Worm (Caenorhabditis elegans) whole organism, L2 larva: ENCODE results near the gene Y54G2A.7.

Source experiments
- C34F6.9 ChIP-seq: fragments of 150-350 bp; optimal IDR thresholded peaks from 2 replicates; lab custom pipeline; 2014; ENCODE audit warnings: missing biosample characterization, missing genetic modification characterization
- F13H6.1 ChIP-seq: sonication (generic microtip); optimal IDR thresholded peaks from 2 replicates; lab custom pipeline; 2016; ENCODE audit warnings: missing genetic modification characterization, missing compliant biosample characterization
- R02D3.7 ChIP-seq: fragments of 150-350 bp; optimal IDR thresholded peaks from 2 replicates; lab custom pipeline; 2014; ENCODE audit warnings: missing biosample characterization, missing genetic modification characterization
- Y55F3AM.14 ChIP-seq: fragments of 200-800 bp; sonication (Bioruptor generic); optimal IDR thresholded peaks from 2 replicates; lab custom pipeline; 2018; ENCODE audit warnings: mild to moderate bottlenecking, missing genetic modification characterization, missing compliant biosample characterization
- alr-1 ChIP-seq: fragments of 150-350 bp; optimal IDR thresholded peaks from 2 replicates; lab custom pipeline; 2014; ENCODE audit warnings: missing biosample characterization, missing genetic modification characterization
- aly-2 ChIP-seq: fragments of 150-350 bp; optimal IDR thresholded peaks from 2 replicates; lab custom pipeline; 2014; ENCODE audit warnings: missing biosample characterization, missing genetic modification characterization
- ama-1 ChIP-seq: fragments of 150-350 bp; optimal IDR thresholded peaks from 2 replicates; lab custom pipeline; 2018; ENCODE audit warnings: inconsistent platforms
- ceh-16 ChIP-seq: fragments of 150-350 bp; optimal IDR thresholded peaks from 2 replicates; lab custom pipeline; 2014; ENCODE audit warnings: missing biosample characterization, missing genetic modification characterization
- ceh-82 ChIP-seq: fragments of 150-350 bp; optimal IDR thresholded peaks from 2 replicates; lab custom pipeline; 2014; ENCODE audit warnings: missing biosample characterization, missing genetic modification characterization
- dmd-4 ChIP-seq: sonication (generic microtip); optimal IDR thresholded peaks from 2 replicates; lab custom pipeline; 2017; ENCODE audit warnings: missing biosample characterization, missing genetic modification characterization
- elt-1 ChIP-seq: fragments of 150-350 bp; optimal IDR thresholded peaks from 2 replicates; lab custom pipeline; 2014; ENCODE audit warnings: missing biosample characterization, missing genetic modification characterization
- lin-11 ChIP-seq: fragments of 150-350 bp; sonication (generic microtip); optimal IDR thresholded peaks from 2 replicates; lab custom pipeline; 2014; ENCODE audit warnings: missing biosample characterization, missing genetic modification characterization, inconsistent platforms, mixed read lengths
- lin-13 ChIP-seq: fragments of 150-350 bp; optimal IDR thresholded peaks from 2 replicates; lab custom pipeline; 2014; ENCODE audit warnings: missing biosample characterization, missing genetic modification reagents, missing genetic modification characterization
- lin-39 ChIP-seq: fragments of 150-350 bp; optimal IDR thresholded peaks from 2 replicates; lab custom pipeline; 2014; ENCODE audit warnings: missing biosample characterization, missing genetic modification reagents, missing genetic modification characterization
- lsy-2 ChIP-seq, 2 experiments: fragments of 150-350 bp in 1 of 2; sonication (generic microtip) in 1 of 2; optimal IDR thresholded peaks; 2 replicates each; lab custom pipeline; 2014 to 2017; ENCODE audit warnings: missing biosample characterization in 2 of 2, missing genetic modification characterization in 2 of 2
- mab-5 ChIP-seq: fragments of 150-350 bp; optimal IDR thresholded peaks from 2 replicates; lab custom pipeline; 2014; ENCODE audit warnings: missing biosample characterization, missing genetic modification characterization
- mbf-1 ChIP-seq: sonication (generic microtip); optimal IDR thresholded peaks from 2 replicates; lab custom pipeline; 2017; ENCODE audit warnings: missing biosample characterization, missing genetic modification characterization
- mdl-1 ChIP-seq, 2 experiments: fragments of 150-350 bp in 1 of 2; sonication (generic microtip) in 1 of 2; optimal IDR thresholded peaks; 2 replicates each; lab custom pipeline; 2017; ENCODE audit warnings: missing biosample characterization in 2 of 2, missing genetic modification characterization in 2 of 2
- nhr-11 ChIP-seq: fragments of 150-350 bp; optimal IDR thresholded peaks from 2 replicates; lab custom pipeline; 2014; ENCODE audit warnings: missing biosample characterization, missing genetic modification characterization
- nhr-12 ChIP-seq: fragments of 150-350 bp; optimal IDR thresholded peaks from 2 replicates; lab custom pipeline; 2014; ENCODE audit warnings: missing biosample characterization, missing genetic modification characterization
- nhr-129 ChIP-seq: fragments of 150-350 bp; optimal IDR thresholded peaks from 2 replicates; lab custom pipeline; 2014; ENCODE audit warnings: missing biosample characterization, missing genetic modification characterization
- nhr-21 ChIP-seq: fragments of 150-350 bp; optimal IDR thresholded peaks from 2 replicates; lab custom pipeline; 2014; ENCODE audit warnings: missing biosample characterization, missing genetic modification characterization
- nhr-23 ChIP-seq: fragments of 150-350 bp; optimal IDR thresholded peaks from 2 replicates; lab custom pipeline; 2014; ENCODE audit warnings: missing biosample characterization, missing genetic modification reagents, missing genetic modification characterization
- nhr-237 ChIP-seq: fragments of 150-350 bp; optimal IDR thresholded peaks from 2 replicates; lab custom pipeline; 2014; ENCODE audit warnings: missing biosample characterization, missing genetic modification characterization
- nhr-77 ChIP-seq: fragments of 150-350 bp; optimal IDR thresholded peaks from 2 replicates; lab custom pipeline; 2014; ENCODE audit warnings: missing biosample characterization, missing genetic modification characterization
- sem-4 ChIP-seq: fragments of 150-350 bp; optimal IDR thresholded peaks from 2 replicates; lab custom pipeline; 2014; ENCODE audit warnings: missing biosample characterization, missing genetic modification reagents, missing genetic modification characterization
- skn-1 ChIP-seq: sonication (generic microtip); optimal IDR thresholded peaks from 2 replicates; lab custom pipeline; 2017; ENCODE audit warnings: missing biosample characterization, missing genetic modification characterization
- sma-3 ChIP-seq: sonication (generic microtip); optimal IDR thresholded peaks from 2 replicates; lab custom pipeline; 2016; ENCODE audit warnings: missing genetic modification reagents, missing genetic modification characterization, missing compliant biosample characterization
- sma-9 ChIP-seq, 2 experiments: fragments of 150-350 bp in 1 of 2; sonication (generic microtip) in 1 of 2; optimal IDR thresholded peaks; 2 replicates each; lab custom pipeline; 2014 to 2016; ENCODE audit warnings: missing genetic modification characterization in 2 of 2, mild to moderate bottlenecking in 1 of 2, missing biosample characterization in 1 of 2, missing compliant biosample characterization in 1 of 2, missing genetic modification reagents in 1 of 2, moderate library complexity in 1 of 2
- unc-39 ChIP-seq: fragments of 150-350 bp; optimal IDR thresholded peaks from 2 replicates; lab custom pipeline; 2014; ENCODE audit warnings: missing biosample characterization, missing genetic modification characterization
- unc-55 ChIP-seq: fragments of 150-350 bp; sonication (generic microtip); optimal IDR thresholded peaks from 3 replicates; lab custom pipeline; 2014; ENCODE audit warnings: missing biosample characterization, missing genetic modification reagents, missing genetic modification characterization
- unc-62 ChIP-seq: fragments of 150-350 bp; optimal IDR thresholded peaks from 2 replicates; lab custom pipeline; 2014; ENCODE audit warnings: missing biosample characterization, missing genetic modification reagents, missing genetic modification characterization
- zag-1 ChIP-seq: fragments of 150-350 bp; optimal IDR thresholded peaks from 2 replicates; lab custom pipeline; 2014; ENCODE audit warnings: missing biosample characterization, missing genetic modification characterization
- ztf-1 ChIP-seq: fragments of 200-800 bp; sonication (Bioruptor generic); conservative IDR thresholded peaks from 2 replicates; pipeline ENCODE4 v1.3.6; 2022; ENCODE audit warnings: missing genetic modification characterization, missing compliant biosample characterization
- ztf-11 ChIP-seq: sonication (generic microtip); optimal IDR thresholded peaks from 2 replicates; lab custom pipeline; 2017; ENCODE audit warnings: missing biosample characterization, missing genetic modification characterization
- ztf-4 ChIP-seq: fragments of 150-350 bp; optimal IDR thresholded peaks from 2 replicates; lab custom pipeline; 2014; ENCODE audit warnings: missing biosample characterization, missing genetic modification characterization

Gene Y54G2A.7

DNA sequence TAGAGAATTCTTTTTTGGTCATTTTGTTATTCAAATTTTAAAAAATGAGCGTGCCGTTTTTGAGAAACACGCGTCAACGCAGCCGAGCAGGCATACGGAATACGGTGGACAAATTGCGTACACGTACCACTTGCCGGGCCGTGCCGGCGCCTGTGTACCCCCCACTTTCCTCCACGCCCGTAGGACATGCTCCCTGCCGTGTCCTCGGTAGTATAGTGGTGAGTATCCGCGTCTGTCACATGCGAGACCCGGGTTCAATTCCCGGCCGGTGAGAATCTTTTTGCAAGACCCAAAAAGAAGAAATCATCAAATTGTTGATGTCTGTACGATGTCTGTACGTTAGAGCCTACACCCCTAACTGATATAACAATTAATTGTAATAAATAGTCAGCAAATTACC lies 30.3 kb upstream of the Y54G2A.7 start:
- TF ChIP-seq elt-1 (tag; lab: Kevin White, UChicago): no peak
- TF ChIP-seq R02D3.7 (tag; lab: Kevin White, UChicago): no peak
- TF ChIP-seq mdl-1 (tag; optimal IDR thresholded peaks at IDR 0.05; lab: Kevin White, UChicago): no peak
- no peak for TF ChIP-seq sem-4
- TF ChIP-seq ceh-16 (tag; lab: Kevin White, UChicago): no peak
- no peak for TF ChIP-seq ztf-1 (GFP tag; lab: Robert Waterston, UW)
- no peak for TF ChIP-seq aly-2 (tag; lab: Kevin White, UChicago)
- TF ChIP-seq nhr-11: no peak
- TF ChIP-seq nhr-237 (tag; lab: Kevin White, UChicago): no peak
- TF ChIP-seq zag-1 (tag; lab: Kevin White, UChicago): no peak

ce11 chrIV:2809208-2809607 lies 29.2 kb upstream of the Y54G2A.7 start, which contains the start of gene Y54G2A.76:
Gene Y54G2A.76 (plus strand): TSS chrIV:2809410.
- TF ChIP-seq ztf-4 (no peak), ceh-16 (tag; lab: Kevin White, UChicago) (no peak), nhr-21 (tag; lab: Kevin White, UChicago) (no peak), lin-13 (no peak), R02D3.7 (tag; lab: Kevin White, UChicago) (no peak)

- no peak for TF ChIP-seq aly-2 (tag; lab: Kevin White, UChicago)
- TF ChIP-seq nhr-237 (tag; lab: Kevin White, UChicago): no peak
- no peak for TF ChIP-seq mdl-1 (tag; optimal IDR thresholded peaks at IDR 0.05; lab: Kevin White, UChicago)
- TF ChIP-seq lin-39 (tag; lab: Kevin White, UChicago): no peak
- no peak for TF ChIP-seq sem-4
- TF ChIP-seq R02D3.7 (tag; lab: Kevin White, UChicago): no peak
- TF ChIP-seq ztf-11 (tag; lab: Kevin White, UChicago): no peak
- TF ChIP-seq alr-1: no peak
Measured at ce11 chrIV:2817038-2817437, 21.4 kb upstream of the Y54G2A.7 start.

- TF ChIP-seq unc-62 (GFP tag; lab: Kevin White, UChicago) (no peak), aly-2 (tag; lab: Kevin White, UChicago) (no peak), ama-1 (lab: Kevin White, UChicago) (no peak), sma-3 (no peak), elt-1 (tag; lab: Kevin White, UChicago) (no peak), ztf-1 (GFP tag; lab: Robert Waterston, UW) (no peak), F13H6.1 (tag; lab: Kevin White, UChicago) (no peak), sma-9 (GFP tag; optimal IDR thresholded peaks at IDR 0.05; lab: Kevin White, UChicago) (no peak), sma-9 (tag; optimal IDR thresholded peaks at IDR 0.05; lab: Kevin White, UChicago) (no peak), nhr-11 (no peak), ceh-82 (tag; lab: Kevin White, UChicago) (no peak), unc-39 (tag; lab: Kevin White, UChicago) (no peak), lsy-2 (tag; optimal IDR thresholded peaks at IDR 0.05; lab: Kevin White, UChicago) (no peak), lin-39 (tag; lab: Kevin White, UChicago) (no peak), sem-4 (no peak)
Measured at ce11 chrIV:2819633-2820032, 18.8 kb upstream of the Y54G2A.7 start, which contains the start of gene Y54G2A.13. Gene Y54G2A.13 (minus strand): TSS chrIV:2819733.

ce11 chrIV:2820408-2820807 lies 18.0 kb upstream of the Y54G2A.7 start, which contains the start of gene Y54G2A.37:
Gene Y54G2A.37 (plus strand): TSS chrIV:2820708.
- no peak for TF ChIP-seq lin-39 (tag; lab: Kevin White, UChicago)
- no peak for TF ChIP-seq unc-39 (tag; lab: Kevin White, UChicago)
- TF ChIP-seq R02D3.7 (tag; lab: Kevin White, UChicago): no peak
- no peak for TF ChIP-seq nhr-12 (tag; lab: Kevin White, UChicago)
- no peak for TF ChIP-seq sma-9 (GFP tag; optimal IDR thresholded peaks at IDR 0.05; lab: Kevin White, UChicago)
- no peak for TF ChIP-seq sma-9 (tag; optimal IDR thresholded peaks at IDR 0.05; lab: Kevin White, UChicago)
- no peak for TF ChIP-seq unc-55 (GFP tag; lab: Kevin White, UChicago)
- TF ChIP-seq zag-1 (tag; lab: Kevin White, UChicago): no peak
- no peak for TF ChIP-seq Y55F3AM.14 (GFP tag; lab: Kevin White, UChicago)
- no peak for TF ChIP-seq nhr-23 (tag; lab: Kevin White, UChicago)
- TF ChIP-seq mbf-1 (tag; lab: Kevin White, UChicago): no peak
- no peak for TF ChIP-seq mab-5

DNA sequence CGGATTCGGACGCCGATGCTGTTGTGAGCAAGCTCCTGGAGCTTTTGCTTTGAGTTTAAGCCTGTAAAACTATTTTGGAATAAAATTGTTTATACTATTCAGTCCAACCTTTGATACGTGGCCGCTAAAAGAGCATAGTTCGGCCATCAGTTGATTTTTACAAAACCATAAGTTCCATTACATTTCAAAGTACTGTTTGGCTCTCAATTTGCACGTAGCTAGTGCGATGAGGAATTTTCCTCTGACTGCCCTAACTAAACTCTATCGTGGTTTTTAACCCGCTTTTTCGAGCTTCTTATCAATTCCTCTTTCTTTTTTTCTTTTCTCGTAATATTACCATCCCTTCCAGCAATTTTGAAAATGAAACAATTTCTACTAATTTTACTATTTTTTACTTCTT lies 15.0 kb upstream of the Y54G2A.7 start, which contains the start of gene clec-80:
Gene clec-80, plus strand, starts transcription at position 301 of the 400 bp plus-strand sequence.
- TF ChIP-seq lsy-2 (tag; optimal IDR thresholded peaks at IDR 0.05; lab: Kevin White, UChicago) (no peak), sma-3 (no peak), ceh-16 (tag; lab: Kevin White, UChicago) (no peak), ztf-1 (GFP tag; lab: Robert Waterston, UW) (no peak), nhr-77 (tag; lab: Kevin White, UChicago) (no peak), nhr-12 (tag; lab: Kevin White, UChicago) (no peak), mbf-1 (tag; lab: Kevin White, UChicago) (no peak), R02D3.7 (tag; lab: Kevin White, UChicago) (no peak), sma-9 (GFP tag; optimal IDR thresholded peaks at IDR 0.05; lab: Kevin White, UChicago) (no peak), sma-9 (tag; optimal IDR thresholded peaks at IDR 0.05; lab: Kevin White, UChicago) (no peak), lin-11 (tag; lab: Kevin White, UChicago) (no peak), nhr-129 (tag; lab: Kevin White, UChicago) (no peak), mab-5 (no peak), lin-39 (tag; lab: Kevin White, UChicago) (no peak), skn-1 (tag; lab: Kevin White, UChicago) (no peak), dmd-4 (tag; lab: Kevin White, UChicago) (no peak), C34F6.9 (tag; lab: Kevin White, UChicago) (no peak)
